Fruit fly (Drosophila melanogaster): Measurements from ENCODE around the gene CG1113.

The CG1113 gene

dm6 chr3R:5251243-5251865 lies 1.6 kb upstream of the CG1113 start, which contains the start of gene CtsF (continued):
- peak; percentile 34 for TF ChIP-seq CoRest (tag; optimal IDR thresholded peaks at IDR 0.05)
- TF ChIP-seq CG34422 (GFP tag; IDR thresholded peaks at IDR 0.05) = peak; percentile 85; the same call in 1 of the 3 replicates
- peak; percentile 99 for TF ChIP-seq hb (GFP tag; IDR thresholded peaks at IDR 0.05; ENCODE audit: partially characterized antibody)
- peak; percentile 15 for TF ChIP-seq chn (GFP tag; optimal IDR thresholded peaks at IDR 0.05)
- TF ChIP-seq slou (GFP tag; optimal IDR thresholded peaks at IDR 0.05) = no peak
- peak; percentile 70 for TF ChIP-seq CG17186 (GFP tag; optimal IDR thresholded peaks at IDR 0.05)
- TF ChIP-seq CG7928 (GFP tag; optimal IDR thresholded peaks at IDR 0.05) = no peak
- peak; percentile 80 for TF ChIP-seq CG12659 (GFP tag; optimal IDR thresholded peaks at IDR 0.05)
- peak; percentile 100 for TF ChIP-seq tna (GFP tag; IDR thresholded peaks at IDR 0.05; ENCODE audit: partially characterized antibody)
- no peak for TF ChIP-seq fu2 (GFP tag; optimal IDR thresholded peaks at IDR 0.05)
- no peak for TF ChIP-seq CG4328 (GFP tag; optimal IDR thresholded peaks at IDR 0.05)
- peak; percentile 12 for TF ChIP-seq Xbp1 (GFP tag; optimal IDR thresholded peaks at IDR 0.05)
- peak; percentile 69 for TF ChIP-seq sug (tag; optimal IDR thresholded peaks at IDR 0.05)
- peak; percentile 15 for TF ChIP-seq CG6683 (GFP tag; optimal IDR thresholded peaks at IDR 0.05)
- TF ChIP-seq CG6254 (GFP tag; optimal IDR thresholded peaks at IDR 0.05) = no peak
- peak; percentile 12 for TF ChIP-seq CG1792 (GFP tag; optimal IDR thresholded peaks at IDR 0.05)
- TF ChIP-seq Hand (GFP tag; optimal IDR thresholded peaks at IDR 0.05) = peak; percentile 48
- peak; percentile 41 for TF ChIP-seq CG8924 (tag; optimal IDR thresholded peaks at IDR 0.05)
- no peak for TF ChIP-seq CG9609 (GFP tag; optimal IDR thresholded peaks at IDR 0.05)
- peak; percentile 97 for TF ChIP-seq knrl (GFP tag; IDR thresholded peaks at IDR 0.05; ENCODE audit: partially characterized antibody)
- peak; percentile 99 for TF ChIP-seq Neu2 (GFP tag; optimal IDR thresholded peaks at IDR 0.05; ENCODE audit: borderline replicate concordance)
- peak; percentile 67 for TF ChIP-seq lbe (GFP tag; optimal IDR thresholded peaks at IDR 0.05)
- TF ChIP-seq PHDP (tag; optimal IDR thresholded peaks at IDR 0.05) = no peak
- peak; percentile 99 for TF ChIP-seq CG13287 (GFP tag; IDR thresholded peaks at IDR 0.05; ENCODE audit: partially characterized antibody)
- TF ChIP-seq zf30C (GFP tag; optimal IDR thresholded peaks at IDR 0.05) = no peak
- TF ChIP-seq CG11247 (GFP tag; IDR thresholded peaks at IDR 0.05) = peak; percentile 32; the same call in 1 of the 2 replicates
- no peak for TF ChIP-seq Hmx (GFP tag; optimal IDR thresholded peaks at IDR 0.05)
- no peak for TF ChIP-seq B-H2 (GFP tag; optimal IDR thresholded peaks at IDR 0.05)
- peak; percentile 100 for TF ChIP-seq zen2 (GFP tag; IDR thresholded peaks at IDR 0.05; ENCODE audit: partially characterized antibody)
- TF ChIP-seq vvl (GFP tag; IDR thresholded peaks at IDR 0.05) = 0 out of 2 replicates have a peak, but pooled peaks have one; percentile 45
- peak; percentile 13 for TF ChIP-seq HLH54F (GFP tag; optimal IDR thresholded peaks at IDR 0.05)
- no peak for TF ChIP-seq CG17912 (GFP tag; optimal IDR thresholded peaks at IDR 0.05)
- peak; percentile 74 for TF ChIP-seq kni (GFP tag; optimal IDR thresholded peaks at IDR 0.05)
- TF ChIP-seq fd3F (GFP tag; optimal IDR thresholded peaks at IDR 0.05) = no peak
- TF ChIP-seq nmo (GFP tag; optimal IDR thresholded peaks at IDR 0.05) = peak; percentile 41
- peak; percentile 32 for TF ChIP-seq ems (GFP tag; optimal IDR thresholded peaks at IDR 0.05)
- peak; percentile 28 for TF ChIP-seq CG12299 (tag; optimal IDR thresholded peaks at IDR 0.05)
- peak; percentile 30 for TF ChIP-seq HmgD (GFP tag; optimal IDR thresholded peaks at IDR 0.05)
- TF ChIP-seq ERR (GFP tag; optimal IDR thresholded peaks at IDR 0.05) = no peak
- TF ChIP-seq Adf1 (GFP tag; IDR thresholded peaks at IDR 0.05) = peak; percentile 67
- peak; percentile 3 for TF ChIP-seq unpg (GFP tag; optimal IDR thresholded peaks at IDR 0.05)
- TF ChIP-seq bsh (GFP tag; optimal IDR thresholded peaks at IDR 0.05) = no peak
- peak; percentile 89 for TF ChIP-seq CG15514 (GFP tag; optimal IDR thresholded peaks at IDR 0.05)
- peak; percentile 6 for TF ChIP-seq CG7556 (GFP tag; optimal IDR thresholded peaks at IDR 0.05)
- peak; percentile 66 for TF ChIP-seq Sin3A (optimal IDR thresholded peaks at IDR 0.05)
- no peak for TF ChIP-seq Doc2 (GFP tag; IDR thresholded peaks at IDR 0.05)
- peak; percentile 13 for TF ChIP-seq CG11504 (tag; optimal IDR thresholded peaks at IDR 0.05)
- peak; percentile 22 for TF ChIP-seq pros (GFP tag; optimal IDR thresholded peaks at IDR 0.05)

Data from whole organism, embryonic.